5 worm cellular contexts compared by ENCODE assay signal in genomic region chrV:18909682-18910081, ce11.
A peak's percentile ranks its signal among the peaks of the same experiment; 100 is the strongest.
TF ChIP-seq lines count a peak whose summit lies in the region.

No protein-coding gene starts in this region.

TF ChIP-seq in whole organism, L4 larva, 104 proteins besides CTCF, POLR2A, EP300 and RAD21:
- TF ChIP-seq aha-1 (tag; lab: Kevin White, UChicago) (peak; percentile 55), jun-1 (tag; optimal IDR thresholded peaks at IDR 0.05; lab: Kevin White, UChicago) (no peak)

TF ChIP-seq in whole organism, early embryonic, 17 proteins besides CTCF, POLR2A, EP300 and RAD21:
- TF ChIP-seq pes-1 (GFP tag; IDR thresholded peaks at IDR 0.05; lab: Robert Waterston, UW), result no peak
- TF ChIP-seq ceh-36 (tag; optimal IDR thresholded peaks at IDR 0.05; lab: Kevin White, UChicago), result peak; percentile 84
- TF ChIP-seq tbx-37 (GFP tag; conservative IDR thresholded peaks at IDR 0.05; lab: Robert Waterston, UW), result no peak

TF ChIP-seq in whole organism, late embryonic, 69 proteins besides CTCF, POLR2A, EP300 and RAD21:
- TF ChIP-seq ceh-22 (tag; optimal IDR thresholded peaks at IDR 0.05; lab: Kevin White, UChicago) (no peak), ceh-9 (tag; optimal IDR thresholded peaks at IDR 0.05; lab: Kevin White, UChicago) (no peak), lin-11 (tag; optimal IDR thresholded peaks at IDR 0.05; lab: Kevin White, UChicago) (no peak), dve-1 (tag; optimal IDR thresholded peaks at IDR 0.05; lab: Kevin White, UChicago) (peak; percentile 80), ceh-31 (tag; optimal IDR thresholded peaks at IDR 0.05; lab: Kevin White, UChicago) (no peak), hlh-13 (GFP tag; optimal IDR thresholded peaks at IDR 0.05; lab: Kevin White, UChicago) (no peak), pros-1 (tag; optimal IDR thresholded peaks at IDR 0.05; lab: Kevin White, UChicago) (no peak), sdc-2 (tag; optimal IDR thresholded peaks at IDR 0.05; lab: Kevin White, UChicago) (no peak)

TF ChIP-seq in whole organism, midembryonic, 9 proteins besides CTCF, POLR2A, EP300 and RAD21:
- TF ChIP-seq ztf-29 (GFP tag; IDR thresholded peaks at IDR 0.05; lab: Robert Waterston, UW) (peak; percentile 33; the same call in 1 of the 2 replicates), tab-1 (GFP tag; IDR thresholded peaks at IDR 0.05; lab: Robert Waterston, UW) (no peak)
TF ChIP-seq in whole organism, midembryonic: peak in this region for 1.

TF ChIP-seq in whole organism, mixed stage, embryonic, 35 proteins besides CTCF, POLR2A, EP300 and RAD21:
- TF ChIP-seq ham-2 (GFP tag; optimal IDR thresholded peaks at IDR 0.05; lab: Kevin White, UChicago) (peak; percentile 37), sptf-1 (tag; optimal IDR thresholded peaks at IDR 0.05; lab: Kevin White, UChicago) (no peak)

Comparison
In these comparisons a context has a peak if more than half of its experiments do, and no peak if none do; other contexts are left out.
1. Of the 7 proteins assayed by ChIP-seq in both whole organism, L4 larva and whole organism, late embryonic: peak only in whole organism, L4 larva: none; only in whole organism, late embryonic: dve-1; in both: none; in neither: 6.